Fruit fly (Drosophila melanogaster) whole organism, embryonic: ENCODE data around the gene CG10214.

Experiments used
- CG11723 ChIP-seq: fragments of 200-800 bp; sonication (Bioruptor generic); optimal IDR thresholded peaks from 2 replicates; lab custom pipeline; 2017; ENCODE audit warnings: missing biosample characterization, mild to moderate bottlenecking, missing genetic modification characterization
- CG12744 ChIP-seq: fragments of 200-800 bp; sonication (Bioruptor generic); optimal IDR thresholded peaks from 2 replicates; lab custom pipeline; 2016; ENCODE audit warnings: missing biosample characterization, missing genetic modification characterization
- CG15479 ChIP-seq: fragments of 200-800 bp; sonication (Bioruptor generic); optimal IDR thresholded peaks from 3 replicates; lab custom pipeline; 2019; ENCODE audit warnings: missing biosample characterization, mild to moderate bottlenecking, missing genetic modification characterization, moderate library complexity
- CG18476 ChIP-seq: fragments of 200-800 bp; sonication (Bioruptor generic); optimal IDR thresholded peaks from 2 replicates; lab custom pipeline; 2016; ENCODE audit warnings: missing biosample characterization, mild to moderate bottlenecking, missing genetic modification characterization
- CG2120 ChIP-seq: fragments of 200-800 bp; sonication (Bioruptor generic); optimal IDR thresholded peaks from 3 replicates; lab custom pipeline; 2016; ENCODE audit warnings: missing biosample characterization, missing genetic modification characterization
- CG2202 ChIP-seq: fragments of 200-800 bp; sonication (Bioruptor generic); optimal IDR thresholded peaks from 2 replicates; lab custom pipeline; 2018; ENCODE audit warnings: missing biosample characterization, mild to moderate bottlenecking, missing genetic modification characterization
- CG30431 ChIP-seq: fragments of 200-800 bp; sonication (Bioruptor generic); optimal IDR thresholded peaks from 2 replicates; lab custom pipeline; 2017; ENCODE audit warnings: missing biosample characterization, missing genetic modification characterization
- CG32772 ChIP-seq: fragments of 200-800 bp; sonication (Bioruptor generic); IDR thresholded peaks from 2 replicates; pipeline ENCODE4 v1.3.6; 2022; ENCODE audit warnings: missing biosample characterization, missing genetic modification characterization
- CG3838 ChIP-seq: fragments of 200-800 bp; sonication (Bioruptor generic); optimal IDR thresholded peaks from 3 replicates; lab custom pipeline; 2016; ENCODE audit warnings: missing biosample characterization, missing genetic modification characterization
- CG43689 ChIP-seq: fragments of 200-800 bp; sonication (Bioruptor generic); IDR thresholded peaks from 2 replicates; pipeline ENCODE4 v1.3.6; 2022; ENCODE audit warnings: missing biosample characterization, missing genetic modification characterization
- CG5953 ChIP-seq: fragments of 200-800 bp; sonication (Bioruptor generic); IDR thresholded peaks from 2 replicates; pipeline ENCODE4 v1.3.6; 2022; ENCODE audit warnings: missing biosample characterization, missing genetic modification characterization
- CG6791 ChIP-seq: fragments of 200-800 bp; sonication (Bioruptor generic); IDR thresholded peaks from 3 replicates; pipeline ENCODE4 v1.3.6; 2022; ENCODE audit warnings: missing biosample characterization, missing genetic modification characterization; ENCODE audit not compliant: partially characterized antibody
- CG7556 ChIP-seq: fragments of 200-800 bp; sonication (Bioruptor generic); optimal IDR thresholded peaks from 2 replicates; lab custom pipeline; 2017; ENCODE audit warnings: missing biosample characterization, mild to moderate bottlenecking, missing genetic modification characterization
- CG9727 ChIP-seq: fragments of 200-800 bp; sonication (Bioruptor generic); optimal IDR thresholded peaks from 3 replicates; lab custom pipeline; 2017; ENCODE audit warnings: missing biosample characterization, mild to moderate bottlenecking, missing genetic modification characterization
- CHES-1-like ChIP-seq: fragments of 200-800 bp; sonication (Bioruptor generic); optimal IDR thresholded peaks from 2 replicates; lab custom pipeline; 2016; ENCODE audit warnings: missing biosample characterization, missing genetic modification characterization
- CrebB ChIP-seq: fragments of 200-800 bp; sonication (Bioruptor generic); optimal IDR thresholded peaks from 3 replicates; lab custom pipeline; 2018; ENCODE audit warnings: missing biosample characterization, mild to moderate bottlenecking, missing genetic modification characterization
- Dad ChIP-seq: fragments of 200-800 bp; sonication (Bioruptor generic); optimal IDR thresholded peaks from 3 replicates; lab custom pipeline; 2016; ENCODE audit warnings: missing biosample characterization, missing genetic modification characterization
- Doc3 ChIP-seq: fragments of 200-800 bp; sonication (Bioruptor generic); IDR thresholded peaks from 3 replicates; pipeline ENCODE4 v1.3.6; 2022; ENCODE audit warnings: missing biosample characterization, missing genetic modification characterization; ENCODE audit not compliant: partially characterized antibody
- Eip74EF ChIP-seq, 2 experiments: fragments of 200-800 bp in 1 of 2; fragments of >200 bp in 1 of 2; sonication (Bioruptor generic) in 1 of 2; optimal IDR thresholded peaks; 2 replicates each; lab custom pipeline; 2017 to 2019; ENCODE audit warnings: missing biosample characterization in 2 of 2, missing genetic modification characterization in 2 of 2, mild to moderate bottlenecking in 1 of 2, moderate library complexity in 1 of 2
- Ets65A ChIP-seq: fragments of 200-800 bp; sonication (Bioruptor generic); peaks from one replicate; lab custom pipeline; 2016; ENCODE audit warnings: missing biosample characterization, missing genetic modification characterization
- Hey ChIP-seq: fragments of 200-800 bp; sonication (Bioruptor generic); optimal IDR thresholded peaks from 3 replicates; lab custom pipeline; 2018; ENCODE audit warnings: missing biosample characterization, mild to moderate bottlenecking, missing genetic modification characterization
- HmgZ ChIP-seq: fragments of 200-800 bp; sonication (Bioruptor generic); optimal IDR thresholded peaks from 2 replicates; lab custom pipeline; 2018; ENCODE audit warnings: missing biosample characterization, mild to moderate bottlenecking, missing genetic modification characterization
- Kr ChIP-seq: fragments of 200-800 bp; sonication (Bioruptor generic); optimal IDR thresholded peaks from 2 replicates; lab custom pipeline; 2017; ENCODE audit warnings: missing biosample characterization, mild to moderate bottlenecking, missing genetic modification characterization
- Six4 ChIP-seq: fragments of 200-800 bp; sonication (Bioruptor generic); optimal IDR thresholded peaks from 2 replicates; lab custom pipeline; 2016; ENCODE audit warnings: missing biosample characterization, missing genetic modification characterization
- Sox102F ChIP-seq: fragments of 200-800 bp; sonication (Bioruptor generic); optimal IDR thresholded peaks from 2 replicates; lab custom pipeline; 2018; ENCODE audit warnings: missing biosample characterization, mild to moderate bottlenecking, missing genetic modification characterization, moderate library complexity
- Usf ChIP-seq: fragments of 200-800 bp; sonication (Bioruptor generic); optimal IDR thresholded peaks from 2 replicates; lab custom pipeline; 2017; ENCODE audit warnings: missing genotype, missing biosample characterization, missing genetic modification characterization
- ac ChIP-seq: fragments of 200-800 bp; sonication (Bioruptor generic); optimal IDR thresholded peaks from 3 replicates; lab custom pipeline; 2017; ENCODE audit warnings: missing biosample characterization, mild to moderate bottlenecking, missing genetic modification characterization
- ash1 ChIP-seq: fragments of 200-800 bp; sonication (Bioruptor generic); optimal IDR thresholded peaks from 2 replicates; lab custom pipeline; 2018; ENCODE audit warnings: missing biosample characterization, mild to moderate bottlenecking, missing genetic modification characterization
- bsh ChIP-seq, 2 experiments: fragments of 200-800 bp; sonication (Bioruptor generic); optimal IDR thresholded peaks; 2 replicates each; lab custom pipeline; 2017 to 2018; ENCODE audit warnings: mild to moderate bottlenecking in 2 of 2, missing biosample characterization in 2 of 2, missing genetic modification characterization in 2 of 2, moderate library complexity in 1 of 2
- chif ChIP-seq, 2 experiments: fragments of 200-800 bp; sonication (Bioruptor generic); optimal IDR thresholded peaks; 3 replicates each; lab custom pipeline; 2016; ENCODE audit warnings: missing biosample characterization in 2 of 2, missing genetic modification characterization in 2 of 2
- crc ChIP-seq: fragments of 200-800 bp; sonication (Bioruptor generic); optimal IDR thresholded peaks from 2 replicates; lab custom pipeline; 2016; ENCODE audit warnings: missing biosample characterization, missing genetic modification characterization
- ewg ChIP-seq: fragments of 200-800 bp; sonication (Bioruptor generic); optimal IDR thresholded peaks from 3 replicates; lab custom pipeline; 2017; ENCODE audit warnings: mild to moderate bottlenecking, missing biosample characterization, missing genetic modification reagents, missing genetic modification characterization
- eyg ChIP-seq: fragments of 200-800 bp; sonication (Bioruptor generic); optimal IDR thresholded peaks from 3 replicates; lab custom pipeline; 2016; ENCODE audit warnings: missing biosample characterization, missing genetic modification characterization
- fd3F ChIP-seq: fragments of 200-800 bp; sonication (Bioruptor generic); optimal IDR thresholded peaks from 2 replicates; lab custom pipeline; 2018; ENCODE audit warnings: missing biosample characterization, mild to moderate bottlenecking, missing genetic modification characterization, moderate library complexity
- ftz-f1 ChIP-seq: fragments of 200-800 bp; sonication (Bioruptor generic); optimal IDR thresholded peaks from 2 replicates; lab custom pipeline; 2016; ENCODE audit warnings: missing biosample characterization, missing genetic modification characterization
- fu2 ChIP-seq: fragments of 200-800 bp; sonication (Bioruptor generic); optimal IDR thresholded peaks from 2 replicates; lab custom pipeline; 2016; ENCODE audit warnings: missing biosample characterization, missing genetic modification characterization
- hkb ChIP-seq, 2 experiments: fragments of 200-800 bp in 1 of 2; fragments of >200 bp in 1 of 2; sonication (Bioruptor generic) in 1 of 2; IDR thresholded peaks in 1 of 2; optimal IDR thresholded peaks in 1 of 2; 2 replicates each; pipeline versions ENCODE4 v1.3.6 to Lab custom; 2017 to 2022; ENCODE audit warnings: missing biosample characterization in 1 of 2, missing genetic modification characterization in 1 of 2
- kni ChIP-seq: fragments of 200-800 bp; sonication (Bioruptor generic); optimal IDR thresholded peaks from 3 replicates; lab custom pipeline; 2017; ENCODE audit warnings: mild to moderate bottlenecking, missing biosample characterization, missing genetic modification reagents, missing genetic modification characterization
- lmd ChIP-seq: fragments of 200-800 bp; sonication (Bioruptor generic); IDR thresholded peaks from 2 replicates; pipeline ENCODE4 v1.3.6; 2022; ENCODE audit warnings: missing biosample characterization, missing genetic modification characterization
- luna ChIP-seq: fragments of 200-800 bp; sonication (Bioruptor generic); optimal IDR thresholded peaks from 2 replicates; lab custom pipeline; 2016; ENCODE audit warnings: missing biosample characterization, missing genetic modification characterization
- nom ChIP-seq: fragments of 200-800 bp; sonication (Bioruptor generic); optimal IDR thresholded peaks from 2 replicates; lab custom pipeline; 2017; ENCODE audit warnings: missing biosample characterization, missing genetic modification characterization, mild to moderate bottlenecking, moderate library complexity, missing genetic modification reagents
- run ChIP-seq: fragments of 200-800 bp; sonication (Bioruptor generic); optimal IDR thresholded peaks from 3 replicates; lab custom pipeline; 2018; ENCODE audit warnings: missing biosample characterization, mild to moderate bottlenecking, missing genetic modification characterization
- schlank ChIP-seq: fragments of 200-800 bp; sonication (Bioruptor generic); optimal IDR thresholded peaks from 2 replicates; lab custom pipeline; 2018; ENCODE audit warnings: missing biosample characterization, mild to moderate bottlenecking, missing genetic modification characterization
- seq ChIP-seq: fragments of 200-800 bp; sonication (Bioruptor generic); IDR thresholded peaks from 2 replicates; pipeline ENCODE4 v1.3.6; 2022; ENCODE audit warnings: missing biosample characterization, missing genetic modification characterization
- sna ChIP-seq: fragments of 200-800 bp; sonication (Bioruptor generic); IDR thresholded peaks from 2 replicates; pipeline ENCODE4 v1.3.6; 2022; ENCODE audit warnings: missing biosample characterization, missing genetic modification characterization; ENCODE audit not compliant: partially characterized antibody
- so ChIP-seq: fragments of 200-800 bp; sonication (Bioruptor generic); IDR thresholded peaks from 3 replicates; pipeline ENCODE4 v1.3.6; 2022; ENCODE audit warnings: missing biosample characterization, missing genetic modification characterization
- tio ChIP-seq: fragments of 200-800 bp; sonication (Bioruptor generic); optimal IDR thresholded peaks from 2 replicates; lab custom pipeline; 2017; ENCODE audit warnings: missing biosample characterization, missing genetic modification characterization, inconsistent platforms

Gene CG10214

dm6 chr3R:23782456-23783402, 15.4 kb upstream of the CG10214 start (continued):
- peak; percentile 84 to 95 for TF ChIP-seq chif (GFP tag; optimal IDR thresholded peaks at IDR 0.05; lab: Kevin White, UChicago)
- peak; percentile 36 for TF ChIP-seq Dad (GFP tag; lab: Kevin White, UChicago)
- TF ChIP-seq HmgZ (tag; lab: Kevin White, UChicago) = peak; percentile 72
- peak; percentile 26 for TF ChIP-seq fu2 (GFP tag; lab: Kevin White, UChicago)
- TF ChIP-seq eyg = peak; percentile 55
- peak; percentile 83 for TF ChIP-seq Six4 (GFP tag; lab: Kevin White, UChicago)
- TF ChIP-seq Kr (GFP tag; lab: Kevin White, UChicago) = peak; percentile 86
- TF ChIP-seq crc = peak; percentile 47
- no peak for TF ChIP-seq Doc3 (GFP tag; lab: Robert Waterston, UW)
- peak; percentile 85 for TF ChIP-seq tio (GFP tag; lab: Kevin White, UChicago)
- TF ChIP-seq CG2202 (tag; lab: Kevin White, UChicago) = peak; percentile 93
- TF ChIP-seq ac (GFP tag; lab: Kevin White, UChicago) = peak; percentile 93
- peak; percentile 94 for TF ChIP-seq Sox102F (GFP tag; lab: Kevin White, UChicago)
- TF ChIP-seq CG15479 (GFP tag; lab: Kevin White, UChicago) = peak; percentile 96
- peak; percentile 87 for TF ChIP-seq CG7556 (GFP tag; lab: Kevin White, UChicago)
- TF ChIP-seq ewg (GFP tag; lab: Kevin White, UChicago) = peak; percentile 85
- TF ChIP-seq CG9727 (GFP tag; lab: Kevin White, UChicago) = peak; percentile 93
- TF ChIP-seq kni (GFP tag; lab: Kevin White, UChicago) = peak; percentile 95
- peak; percentile 74 for TF ChIP-seq schlank (tag; lab: Kevin White, UChicago)
- peak; percentile 92 for TF ChIP-seq CG30431
- peak; percentile 71 for TF ChIP-seq CG5953 (GFP tag; lab: Robert Waterston, UW)
- peak; percentile 79 for TF ChIP-seq CG11723 (GFP tag; lab: Kevin White, UChicago)
- TF ChIP-seq so = 0 out of 3 replicates have a peak, but pooled peaks have one; percentile 28
- 0 out of 2 replicates have a peak, but pooled peaks have one; percentile 38 for TF ChIP-seq sna (GFP tag; lab: Robert Waterston, UW)
- peak; percentile 80 for TF ChIP-seq lmd (GFP tag; lab: Robert Waterston, UW)
- TF ChIP-seq CG43689 = peak; percentile 65
- peak; percentile 87 for TF ChIP-seq CG18476 (GFP tag; lab: Kevin White, UChicago)
- peak; percentile 86 for TF ChIP-seq CG32772 (GFP tag; lab: Robert Waterston, UW)
- peak; percentile 46 for TF ChIP-seq nom (GFP tag; lab: Kevin White, UChicago)
- TF ChIP-seq ftz-f1 (GFP tag; lab: Kevin White, UChicago) = peak; percentile 65
- TF ChIP-seq fd3F (GFP tag; lab: Kevin White, UChicago) = peak; percentile 17
- no peak; the same call in 2 of the 3 replicates for TF ChIP-seq CG6791 (GFP tag; lab: Robert Waterston, UW)
- no peak for TF ChIP-seq hkb (optimal IDR thresholded peaks at IDR 0.05; lab: Kevin White, UChicago)
- TF ChIP-seq hkb (GFP tag; IDR thresholded peaks at IDR 0.05; lab: Robert Waterston, UW) = peak; percentile 80
- TF ChIP-seq Eip74EF (GFP tag; optimal IDR thresholded peaks at IDR 0.05; lab: Kevin White, UChicago) = peak in 1 of 2 experiments; percentile 80
- TF ChIP-seq CG3838 (GFP tag; lab: Kevin White, UChicago) = peak; percentile 79
- no peak for TF ChIP-seq luna (GFP tag; lab: Kevin White, UChicago)
- peak; percentile 30; the same call in 1 of the 2 replicates for TF ChIP-seq seq
- TF ChIP-seq CG2120 (GFP tag; lab: Kevin White, UChicago) = peak; percentile 23
- peak; percentile 85 for TF ChIP-seq Hey (tag; lab: Kevin White, UChicago)
- TF ChIP-seq ash1 (GFP tag; lab: Kevin White, UChicago) = peak; percentile 92
- peak; percentile 99 for TF ChIP-seq Ets65A (GFP tag; lab: Kevin White, UChicago)
- TF ChIP-seq bsh (GFP tag; optimal IDR thresholded peaks at IDR 0.05; lab: Kevin White, UChicago) = peak; percentile 88 to 97
- TF ChIP-seq Usf = peak; percentile 84
- peak; percentile 44 for TF ChIP-seq CG12744 (GFP tag; lab: Kevin White, UChicago)
- peak; percentile 38 for TF ChIP-seq CHES-1-like (GFP tag; lab: Kevin White, UChicago)
- TF ChIP-seq CrebB (tag; lab: Kevin White, UChicago) = peak; percentile 85
- peak; percentile 70 for TF ChIP-seq run (tag; lab: Kevin White, UChicago)
